Fruit fly (Drosophila melanogaster): ENCODE results near the gene CG31955.

Gene CG31955

DNA sequence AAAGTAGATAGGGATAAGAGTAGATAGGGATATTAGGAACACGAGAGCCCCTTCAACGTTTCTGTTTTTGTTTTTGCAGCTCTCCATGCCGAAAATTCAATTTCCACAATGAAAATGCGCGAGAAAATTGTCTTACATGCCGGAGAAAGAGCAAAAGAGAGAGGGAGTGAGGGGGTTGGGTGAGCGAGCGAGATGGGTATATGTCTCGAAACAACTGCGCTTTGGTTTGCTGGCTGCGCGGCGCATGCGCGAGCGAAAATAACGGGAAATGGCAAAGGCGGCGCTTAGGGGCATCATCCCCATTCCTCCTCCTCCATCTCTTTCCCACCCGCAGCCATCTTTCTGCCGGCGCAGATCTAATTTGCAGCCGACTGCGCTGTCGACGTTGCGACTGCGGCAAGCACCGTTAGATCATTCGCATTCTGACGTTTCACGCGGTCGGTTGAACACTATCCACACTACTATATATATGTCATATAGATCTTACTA lies 50.6 kb downstream of the CG31955 start, which contains the start of gene Drgx (continued):
- TF ChIP-seq MBD-R2 (GFP tag; IDR thresholded peaks at IDR 0.05) (no peak), Abd-B (GFP tag; optimal IDR thresholded peaks at IDR 0.05) (no peak), nerfin-2 (GFP tag; IDR thresholded peaks at IDR 0.05; ENCODE audit: partially characterized antibody) (peak; percentile 17; the same call in 1 of the 2 replicates), CG34376 (GFP tag; optimal IDR thresholded peaks at IDR 0.05) (no peak), CG9876 (GFP tag; optimal IDR thresholded peaks at IDR 0.05) (no peak), CG2120 (GFP tag; optimal IDR thresholded peaks at IDR 0.05) (no peak), pros (GFP tag; optimal IDR thresholded peaks at IDR 0.05) (peak; percentile 66), ab (GFP tag; optimal IDR thresholded peaks at IDR 0.05) (no peak), CG10462 (GFP tag; optimal IDR thresholded peaks at IDR 0.05) (no peak), sna (GFP tag; IDR thresholded peaks at IDR 0.05; ENCODE audit: partially characterized antibody) (no peak), seq (GFP tag; IDR thresholded peaks at IDR 0.05) (peak; percentile 82), CG18764 (GFP tag; optimal IDR thresholded peaks at IDR 0.05) (no peak), CG4282 (GFP tag; optimal IDR thresholded peaks at IDR 0.05) (no peak), crol (GFP tag; IDR thresholded peaks at IDR 0.05) (peak; percentile 94), pan (optimal IDR thresholded peaks at IDR 0.05) (no peak), pan (GFP tag; optimal IDR thresholded peaks at IDR 0.05 in 1 of 2, IDR thresholded peaks at IDR 0.05 in 1 of 2) (no peak), CG12155 (GFP tag; optimal IDR thresholded peaks at IDR 0.05) (no peak), CG33213 (GFP tag; optimal IDR thresholded peaks at IDR 0.05) (no peak), slou (GFP tag; optimal IDR thresholded peaks at IDR 0.05) (no peak), CG15073 (GFP tag; optimal IDR thresholded peaks at IDR 0.05) (no peak), Nf-YA (GFP tag; IDR thresholded peaks at IDR 0.05) (peak; percentile 92), BtbVII (GFP tag; optimal IDR thresholded peaks at IDR 0.05) (no peak), CG15479 (GFP tag; optimal IDR thresholded peaks at IDR 0.05) (peak; percentile 24), CG6791 (GFP tag; IDR thresholded peaks at IDR 0.05; ENCODE audit: partially characterized antibody) (0 out of 3 replicates have a peak, but pooled peaks have one; percentile 39), CG6254 (GFP tag; optimal IDR thresholded peaks at IDR 0.05) (no peak), sisA (GFP tag; IDR thresholded peaks at IDR 0.05) (no peak), Eip74EF (GFP tag; optimal IDR thresholded peaks at IDR 0.05) (no peak), fd102C (GFP tag; optimal IDR thresholded peaks at IDR 0.05) (no peak), peb (GFP tag; IDR thresholded peaks at IDR 0.05) (no peak), Dp (GFP tag; optimal IDR thresholded peaks at IDR 0.05) (no peak), NfI (GFP tag; optimal IDR thresholded peaks at IDR 0.05) (no peak), Oli (tag; optimal IDR thresholded peaks at IDR 0.05) (no peak), Bgb (GFP tag; IDR thresholded peaks at IDR 0.05; ENCODE audit: partially characterized antibody) (peak; percentile 13; the same call in 1 of the 2 replicates), CG6689 (GFP tag; IDR thresholded peaks at IDR 0.05) (no peak), slp2 (GFP tag; optimal IDR thresholded peaks at IDR 0.05) (no peak), tx (GFP tag; optimal IDR thresholded peaks at IDR 0.05) (no peak), Bdp1 (GFP tag; optimal IDR thresholded peaks at IDR 0.05) (no peak), Sox102F (GFP tag; optimal IDR thresholded peaks at IDR 0.05) (no peak), CG4360 (GFP tag; IDR thresholded peaks at IDR 0.05) (no peak), CG13287 (GFP tag; IDR thresholded peaks at IDR 0.05; ENCODE audit: partially characterized antibody) (peak; percentile 31; the same call in 1 of the 2 replicates), Hand (GFP tag; optimal IDR thresholded peaks at IDR 0.05) (no peak), ind (GFP tag; optimal IDR thresholded peaks at IDR 0.05) (no peak), CG11085 (GFP tag; IDR thresholded peaks at IDR 0.05) (no peak), Hsf (GFP tag; optimal IDR thresholded peaks at IDR 0.05) (no peak), dysf (GFP tag; IDR thresholded peaks at IDR 0.05) (no peak), grn (GFP tag; optimal IDR thresholded peaks at IDR 0.05) (no peak), bbx (GFP tag; IDR thresholded peaks at IDR 0.05; ENCODE audit: partially characterized antibody) (no peak), zfh1 (GFP tag; IDR thresholded peaks at IDR 0.05) (0 out of 3 replicates have a peak, but pooled peaks have one; percentile 40), klu (GFP tag; IDR thresholded peaks at IDR 0.05) (no peak), zen (tag; optimal IDR thresholded peaks at IDR 0.05) (no peak), chinmo (GFP tag; IDR thresholded peaks at IDR 0.05; ENCODE audit: partially characterized antibody) (peak; percentile 58; the same call in 1 of the 4 replicates)

Data from whole organism, embryonic.